Worm (Caenorhabditis elegans) whole organism, L3 larva: ENCODE data around the gene dnj-20.

Experiments used
- ceh-82 ChIP-seq: fragments of 150-350 bp; optimal IDR thresholded peaks from 2 replicates; lab custom pipeline; 2014; ENCODE audit warnings: missing biosample characterization, missing genetic modification characterization
- daf-12 ChIP-seq: fragments of 150-350 bp; optimal IDR thresholded peaks from 2 replicates; lab custom pipeline; 2014; ENCODE audit warnings: missing biosample characterization, missing genetic modification reagents, missing genetic modification characterization
- fos-1 ChIP-seq: fragments of 150-350 bp; optimal IDR thresholded peaks from 2 replicates; lab custom pipeline; 2014; ENCODE audit warnings: missing biosample characterization, missing genetic modification characterization
- lin-15B ChIP-seq: fragments of 150-350 bp; optimal IDR thresholded peaks from 2 replicates; lab custom pipeline; 2014; ENCODE audit warnings: missing biosample characterization, missing genetic modification characterization
- nhr-25 ChIP-seq: sonication (generic microtip); optimal IDR thresholded peaks from 2 replicates; lab custom pipeline; 2017; ENCODE audit warnings: missing biosample characterization, missing genetic modification characterization
- nhr-28 ChIP-seq: fragments of 150-350 bp; optimal IDR thresholded peaks from 2 replicates; lab custom pipeline; 2014; ENCODE audit warnings: missing biosample characterization, missing genetic modification characterization
- nhr-76 ChIP-seq: fragments of 150-350 bp; sonication (generic microtip); optimal IDR thresholded peaks from 5 replicates; lab custom pipeline; 2014; ENCODE audit warnings: missing biosample characterization, missing genetic modification characterization
- pqm-1 ChIP-seq: fragments of 150-350 bp; optimal IDR thresholded peaks from 2 replicates; lab custom pipeline; 2017; ENCODE audit warnings: missing biosample characterization, missing genetic modification characterization, inconsistent platforms
- unc-39 ChIP-seq: sonication (generic microtip); optimal IDR thresholded peaks from 4 replicates; lab custom pipeline; 2017; ENCODE audit warnings: missing biosample characterization, missing genetic modification characterization
- unc-62 ChIP-seq: fragments of 150-350 bp; sonication (generic microtip); optimal IDR thresholded peaks from 4 replicates; lab custom pipeline; 2014; ENCODE audit warnings: missing biosample characterization, missing genetic modification reagents, missing genetic modification characterization
- ztf-11 ChIP-seq: fragments of 150-350 bp; optimal IDR thresholded peaks from 2 replicates; lab custom pipeline; 2014; ENCODE audit warnings: missing biosample characterization, missing genetic modification characterization

DNA sequence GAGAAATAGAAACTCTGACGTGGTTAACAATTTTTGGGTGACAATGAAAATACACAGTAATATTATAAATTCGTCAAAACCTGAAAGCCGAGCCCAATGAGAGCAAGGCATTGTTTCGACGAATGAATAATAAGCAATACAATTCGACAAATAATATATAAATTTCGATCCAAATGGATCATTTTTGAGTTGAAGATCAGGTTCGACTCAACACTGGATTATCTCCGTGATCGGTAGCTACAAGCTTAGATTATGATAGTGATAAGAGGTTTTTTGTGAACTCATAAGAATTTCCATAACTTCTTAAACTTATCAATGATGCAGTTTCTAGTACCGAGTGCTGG lies 6.1 kb downstream of the dnj-20 start:
- TF ChIP-seq nhr-25 (no peak), unc-62 (GFP tag; lab: Kevin White, UChicago) (no peak), nhr-28 (tag; lab: Kevin White, UChicago) (no peak), daf-12 (tag; lab: Kevin White, UChicago) (no peak), ztf-11 (tag; lab: Kevin White, UChicago) (no peak), ceh-82 (tag; lab: Kevin White, UChicago) (no peak), nhr-76 (tag; lab: Kevin White, UChicago) (no peak), pqm-1 (no peak), lin-15B (tag; lab: Kevin White, UChicago) (no peak), unc-39 (tag; lab: Kevin White, UChicago) (no peak), fos-1 (no peak)
